Worm (Caenorhabditis elegans): Measurements from ENCODE around the gene C31G12.3.

- no peak for TF ChIP-seq dao-5 (tag; optimal IDR thresholded peaks at IDR 0.05)
- no peak for TF ChIP-seq him-1 (tag; optimal IDR thresholded peaks at IDR 0.05)
- TF ChIP-seq W03F9.2 (tag; optimal IDR thresholded peaks at IDR 0.05), result no peak
Measured at ce11 chrV:18189181-18189580, 4.2 kb downstream of the C31G12.3 start, which contains the start of gene clec-246.

Data from whole organism, L4/young adult.